Fruit fly (Drosophila melanogaster): ENCODE results near the gene Sptz.

The Sptz gene

dm6 chr3R:11460502-11461358 lies 38.8 kb downstream of the Sptz start, which contains the start of gene PGRP-LB:
TSS of gene PGRP-LB (minus strand) at chr3R:11460552.
- peak; percentile 27 for TF ChIP-seq CG11617 (GFP tag; optimal IDR thresholded peaks at IDR 0.05)
- peak; percentile 14 for TF ChIP-seq kay (GFP tag; ENCODE audit: borderline replicate concordance)
- peak; percentile 28 for TF ChIP-seq CG12768 (GFP tag; optimal IDR thresholded peaks at IDR 0.05)
- TF ChIP-seq Hr96 (GFP tag; optimal IDR thresholded peaks at IDR 0.05), result peak; percentile 14
- TF ChIP-seq cic (GFP tag; optimal IDR thresholded peaks at IDR 0.05), result peak; percentile 65
- TF ChIP-seq cnc (optimal IDR thresholded peaks at IDR 0.05), result no peak
- no peak for TF ChIP-seq pad (GFP tag; optimal IDR thresholded peaks at IDR 0.05)

dm6 chr3R:11467812-11468211 lies 45.9 kb downstream of the Sptz start:
- TF ChIP-seq CG12768 (GFP tag; optimal IDR thresholded peaks at IDR 0.05), result no peak
- no peak for TF ChIP-seq Mnt (GFP tag; optimal IDR thresholded peaks at IDR 0.05)
- no peak for TF ChIP-seq CG11617 (GFP tag; optimal IDR thresholded peaks at IDR 0.05)
- no peak for TF ChIP-seq CG5204 (GFP tag; optimal IDR thresholded peaks at IDR 0.05)
- no peak for TF ChIP-seq CG7045 (GFP tag; optimal IDR thresholded peaks at IDR 0.05)
- no peak for TF ChIP-seq ovo (GFP tag; optimal IDR thresholded peaks at IDR 0.05)
- TF ChIP-seq Crg-1 (GFP tag; optimal IDR thresholded peaks at IDR 0.05), result no peak
- TF ChIP-seq CG7101 (tag; optimal IDR thresholded peaks at IDR 0.05), result no peak

dm6 chr3R:11469745-11470144 lies 47.9 kb downstream of the Sptz start:
- TF ChIP-seq CG7045 (GFP tag; optimal IDR thresholded peaks at IDR 0.05) (no peak), bab1 (GFP tag; optimal IDR thresholded peaks at IDR 0.05) (no peak), CG11617 (GFP tag; optimal IDR thresholded peaks at IDR 0.05) (no peak), Mnt (GFP tag; optimal IDR thresholded peaks at IDR 0.05) (no peak), Hr96 (GFP tag; optimal IDR thresholded peaks at IDR 0.05) (no peak), tj (GFP tag; optimal IDR thresholded peaks at IDR 0.05) (no peak), CG14711 (tag; optimal IDR thresholded peaks at IDR 0.05) (no peak), ovo (GFP tag; optimal IDR thresholded peaks at IDR 0.05) (no peak), pad (GFP tag; optimal IDR thresholded peaks at IDR 0.05) (no peak), CG12768 (GFP tag; optimal IDR thresholded peaks at IDR 0.05) (no peak), kay (GFP tag; ENCODE audit: borderline replicate concordance) (no peak), CG5204 (GFP tag; optimal IDR thresholded peaks at IDR 0.05) (no peak), cic (GFP tag; optimal IDR thresholded peaks at IDR 0.05) (no peak), CG33017 (tag; optimal IDR thresholded peaks at IDR 0.05) (no peak), Crg-1 (GFP tag; optimal IDR thresholded peaks at IDR 0.05) (no peak), toe (GFP tag; optimal IDR thresholded peaks at IDR 0.05) (no peak), CG7101 (tag; optimal IDR thresholded peaks at IDR 0.05) (no peak), CG1620 (GFP tag; optimal IDR thresholded peaks at IDR 0.05) (no peak)
